Worm (Caenorhabditis elegans): ENCODE measurements around the gene F01F1.2.

ce11 chrIII:5871760-5872159 is 6.6 kb upstream of the F01F1.2 start, which contains the start of the genes F01F1.11 and F01F1.3:
- TF ChIP-seq ztf-23 (GFP tag; IDR thresholded peaks at IDR 0.05), result 0 out of 2 replicates have a peak, but pooled peaks have one; percentile 43
- no peak; the same call in 1 of the 2 replicates for TF ChIP-seq T22C8.4 (GFP tag; IDR thresholded peaks at IDR 0.05)
- no peak for TF ChIP-seq flt-1 (GFP tag; IDR thresholded peaks at IDR 0.05)
- TF ChIP-seq tab-1 (GFP tag; IDR thresholded peaks at IDR 0.05), result no peak
- no peak for TF ChIP-seq med-1 (GFP tag; optimal IDR thresholded peaks at IDR 0.05; ENCODE audit: insufficient read depth)
- TF ChIP-seq klf-2 (GFP tag; conservative IDR thresholded peaks at IDR 0.05), result no peak
- peak; percentile 13 for TF ChIP-seq cog-1 (tag; optimal IDR thresholded peaks at IDR 0.05)
- TF ChIP-seq ref-1 (GFP tag; conservative IDR thresholded peaks at IDR 0.05), result no peak
- TF ChIP-seq ztf-29 (GFP tag; IDR thresholded peaks at IDR 0.05), result no peak
